Fruit fly (Drosophila melanogaster) whole organism, embryonic: ENCODE measurements around the gene CG13097.

Source experiments
- Abd-B ChIP-seq: fragments of 200-800 bp; sonication (Bioruptor generic); optimal IDR thresholded peaks from 2 replicates; lab custom pipeline; 2018; ENCODE audit warnings: missing biosample characterization, mild to moderate bottlenecking, missing genetic modification characterization, moderate library complexity
- Atf6 ChIP-seq: fragments of 200-800 bp; sonication (Bioruptor generic); IDR thresholded peaks from 2 replicates; pipeline ENCODE4 v1.3.6; 2022; ENCODE audit warnings: missing biosample characterization, missing genetic modification characterization
- Bgb ChIP-seq: fragments of 200-800 bp; sonication (Bioruptor generic); IDR thresholded peaks from 2 replicates; pipeline ENCODE4 v1.3.6; 2022; ENCODE audit warnings: missing biosample characterization, missing genetic modification characterization; ENCODE audit not compliant: partially characterized antibody
- CG10959 ChIP-seq: fragments of 200-800 bp; sonication (Bioruptor generic); IDR thresholded peaks from 2 replicates; pipeline ENCODE4 v1.3.6; 2022; ENCODE audit warnings: missing biosample characterization, missing genetic modification characterization
- CG12155 ChIP-seq: fragments of 200-800 bp; sonication (Bioruptor generic); optimal IDR thresholded peaks from 3 replicates; lab custom pipeline; 2016; ENCODE audit warnings: missing biosample characterization, missing genetic modification characterization
- CG15514 ChIP-seq: fragments of 200-800 bp; sonication (Bioruptor generic); optimal IDR thresholded peaks from 3 replicates; lab custom pipeline; 2017; ENCODE audit warnings: missing biosample characterization, missing genetic modification characterization, mild to moderate bottlenecking, moderate library complexity, missing genetic modification reagents
- CG1603 ChIP-seq: fragments of 200-800 bp; sonication (Bioruptor generic); optimal IDR thresholded peaks from 2 replicates; lab custom pipeline; 2019; ENCODE audit warnings: missing biosample characterization, mild to moderate bottlenecking, missing genetic modification characterization, moderate library complexity
- CG16863 ChIP-seq: fragments of 200-800 bp; sonication (Bioruptor generic); optimal IDR thresholded peaks from 3 replicates; lab custom pipeline; 2016; ENCODE audit warnings: missing biosample characterization, missing genetic modification characterization
- CG17361 ChIP-seq: fragments of 200-800 bp; sonication (Bioruptor generic); IDR thresholded peaks from 3 replicates; pipeline ENCODE4 v1.3.6; 2022; ENCODE audit warnings: missing biosample characterization, missing genetic modification characterization
- CG18476 ChIP-seq: fragments of 200-800 bp; sonication (Bioruptor generic); optimal IDR thresholded peaks from 2 replicates; lab custom pipeline; 2016; ENCODE audit warnings: missing biosample characterization, mild to moderate bottlenecking, missing genetic modification characterization
- CG42726 ChIP-seq: fragments of 200-800 bp; sonication (Bioruptor generic); IDR thresholded peaks from 2 replicates; pipeline ENCODE4 v1.3.6; 2022; ENCODE audit warnings: missing biosample characterization, missing genetic modification characterization; ENCODE audit not compliant: partially characterized antibody
- CG4282 ChIP-seq: fragments of 200-800 bp; sonication (Bioruptor generic); optimal IDR thresholded peaks from 2 replicates; lab custom pipeline; 2016; ENCODE audit warnings: missing biosample characterization, missing genetic modification characterization
- CG7963 ChIP-seq: fragments of 200-800 bp; sonication (Bioruptor generic); IDR thresholded peaks from 3 replicates; pipeline ENCODE4 v1.3.6; 2022; ENCODE audit warnings: missing biosample characterization, missing genetic modification characterization; ENCODE audit not compliant: partially characterized antibody
- CG8290 ChIP-seq, 3 experiments: fragments of 200-800 bp; sonication (Bioruptor generic); optimal IDR thresholded peaks; 2 replicates each; lab custom pipeline; 2016 to 2019; ENCODE audit warnings: missing biosample characterization in 3 of 3, missing genetic modification characterization in 3 of 3, mild to moderate bottlenecking in 2 of 3, moderate library complexity in 1 of 3
- Dfd ChIP-seq, 2 experiments: fragments of >200 bp; optimal IDR thresholded peaks; 2 replicates each; lab custom pipeline; 2017; ENCODE audit warnings: missing biosample characterization in 2 of 2, missing genetic modification characterization in 2 of 2
- ERR ChIP-seq: fragments of 200-800 bp; sonication (Bioruptor generic); optimal IDR thresholded peaks from 2 replicates; lab custom pipeline; 2016; ENCODE audit warnings: missing biosample characterization, missing genetic modification characterization
- Elba2 ChIP-seq: fragments of 200-800 bp; sonication (Bioruptor generic); optimal IDR thresholded peaks from 3 replicates; lab custom pipeline; 2016; ENCODE audit warnings: missing biosample characterization, missing genetic modification characterization
- Kr ChIP-seq: fragments of 200-800 bp; sonication (Bioruptor generic); optimal IDR thresholded peaks from 2 replicates; lab custom pipeline; 2017; ENCODE audit warnings: missing biosample characterization, mild to moderate bottlenecking, missing genetic modification characterization
- MTF-1 ChIP-seq: fragments of 200-800 bp; sonication (Bioruptor generic); optimal IDR thresholded peaks from 2 replicates; lab custom pipeline; 2018; ENCODE audit warnings: missing biosample characterization, mild to moderate bottlenecking, missing genetic modification characterization, borderline replicate concordance
- Mad ChIP-seq: fragments of 200-800 bp; sonication (Bioruptor generic); optimal IDR thresholded peaks from 2 replicates; lab custom pipeline; 2016; ENCODE audit warnings: missing biosample characterization, missing genetic modification characterization
- Med ChIP-seq: fragments of 200-800 bp; sonication (Bioruptor generic); peaks from one replicate; lab custom pipeline; 2016; ENCODE audit warnings: missing biosample characterization, missing genetic modification characterization, mild to moderate bottlenecking, inconsistent platforms, moderate library complexity
- Scr ChIP-seq: fragments of 200-800 bp; sonication (Bioruptor generic); IDR thresholded peaks from 2 replicates; pipeline ENCODE4 v1.3.6; 2022; ENCODE audit warnings: missing biosample characterization, missing genetic modification characterization; ENCODE audit not compliant: partially characterized antibody
- Xrp1 ChIP-seq: fragments of 200-800 bp; sonication (Bioruptor generic); IDR thresholded peaks from 2 replicates; pipeline ENCODE4 v1.3.6; 2022; ENCODE audit warnings: missing biosample characterization, missing genetic modification characterization
- ap ChIP-seq: fragments of 200-800 bp; sonication (Bioruptor generic); IDR thresholded peaks from 2 replicates; pipeline ENCODE4 v1.3.6; 2022; ENCODE audit warnings: missing biosample characterization, missing genetic modification characterization
- bsh ChIP-seq, 2 experiments: fragments of 200-800 bp; sonication (Bioruptor generic); optimal IDR thresholded peaks; 2 replicates each; lab custom pipeline; 2017 to 2018; ENCODE audit warnings: mild to moderate bottlenecking in 2 of 2, missing biosample characterization in 2 of 2, missing genetic modification characterization in 2 of 2, moderate library complexity in 1 of 2
- chm ChIP-seq: fragments of 200-800 bp; sonication (Bioruptor generic); IDR thresholded peaks from 2 replicates; pipeline ENCODE4 v1.3.6; 2022; ENCODE audit warnings: missing biosample characterization, missing genetic modification characterization
- crol ChIP-seq: fragments of 200-800 bp; sonication (Bioruptor generic); IDR thresholded peaks from 2 replicates; pipeline ENCODE4 v1.3.6; 2022; ENCODE audit warnings: missing biosample characterization, missing genetic modification characterization
- dm ChIP-seq: fragments of 200-800 bp; sonication (Bioruptor generic); optimal IDR thresholded peaks from 3 replicates; lab custom pipeline; 2016; ENCODE audit warnings: missing biosample characterization, missing genetic modification characterization
- ewg ChIP-seq: fragments of 200-800 bp; sonication (Bioruptor generic); optimal IDR thresholded peaks from 3 replicates; lab custom pipeline; 2017; ENCODE audit warnings: mild to moderate bottlenecking, missing biosample characterization, missing genetic modification reagents, missing genetic modification characterization
- exex ChIP-seq: fragments of 200-800 bp; sonication (Bioruptor generic); optimal IDR thresholded peaks from 4 replicates; lab custom pipeline; 2018; ENCODE audit warnings: missing biosample characterization, mild to moderate bottlenecking, missing genetic modification characterization, moderate library complexity
- her ChIP-seq: fragments of 200-800 bp; sonication (Bioruptor generic); optimal IDR thresholded peaks from 2 replicates; lab custom pipeline; 2016; ENCODE audit warnings: missing biosample characterization, missing genetic modification characterization
- jing ChIP-seq: fragments of 200-800 bp; sonication (Bioruptor generic); optimal IDR thresholded peaks from 2 replicates; lab custom pipeline; 2018; ENCODE audit warnings: missing biosample characterization, mild to moderate bottlenecking, missing genetic modification characterization
- lab ChIP-seq: fragments of 200-800 bp; sonication (Bioruptor generic); optimal IDR thresholded peaks from 3 replicates; lab custom pipeline; 2017; ENCODE audit warnings: missing biosample characterization, missing genetic modification characterization, mild to moderate bottlenecking, moderate library complexity, missing genetic modification reagents
- mirr ChIP-seq: fragments of 200-800 bp; sonication (Bioruptor generic); optimal IDR thresholded peaks from 3 replicates; lab custom pipeline; 2018; ENCODE audit warnings: missing biosample characterization, mild to moderate bottlenecking, missing genetic modification characterization
- pho ChIP-seq: fragments of 200-800 bp; sonication (Bioruptor generic); optimal IDR thresholded peaks from 2 replicates; lab custom pipeline; 2016; ENCODE audit warnings: missing biosample characterization, missing genetic modification characterization
- pzg ChIP-seq: fragments of 200-800 bp; sonication (Bioruptor generic); optimal IDR thresholded peaks from 3 replicates; lab custom pipeline; 2018; ENCODE audit warnings: missing biosample characterization, mild to moderate bottlenecking, missing genetic modification characterization, moderate library complexity
- sima ChIP-seq: fragments of 200-800 bp; sonication (Bioruptor generic); optimal IDR thresholded peaks from 2 replicates; lab custom pipeline; 2016; ENCODE audit warnings: missing biosample characterization, missing genetic modification characterization
- slp2 ChIP-seq: fragments of 200-800 bp; sonication (Bioruptor generic); optimal IDR thresholded peaks from 2 replicates; lab custom pipeline; 2016; ENCODE audit warnings: missing biosample characterization, missing genetic modification characterization
- wdn ChIP-seq: fragments of 200-800 bp; sonication (Bioruptor generic); IDR thresholded peaks from 2 replicates; pipeline ENCODE4 v1.3.6; 2022; ENCODE audit warnings: missing biosample characterization, missing genetic modification characterization
- zen2 ChIP-seq: fragments of 200-800 bp; sonication (Bioruptor generic); IDR thresholded peaks from 3 replicates; pipeline ENCODE4 v1.3.6; 2022; ENCODE audit warnings: missing biosample characterization, missing genetic modification characterization; ENCODE audit not compliant: partially characterized antibody

The CG13097 gene

dm6 chr2L:8541469-8542233 is 27.0 kb upstream of the CG13097 start, which contains the start of gene Sema1a (continued):
- TF ChIP-seq Scr (GFP tag; lab: Robert Waterston, UW) (peak; percentile 69), ERR (GFP tag; lab: Kevin White, UChicago) (no peak), CG8290 (GFP tag; optimal IDR thresholded peaks at IDR 0.05; lab: Kevin White, UChicago) (peak; percentile 65), CG8290 (tag; optimal IDR thresholded peaks at IDR 0.05; lab: Kevin White, UChicago) (peak; percentile 35 to 89), CG12155 (peak; percentile 48), CG16863 (GFP tag; lab: Kevin White, UChicago) (peak; percentile 61), sima (no peak), Abd-B (GFP tag; lab: Kevin White, UChicago) (peak; percentile 35), Dfd (GFP tag; optimal IDR thresholded peaks at IDR 0.05; lab: Kevin White, UChicago) (no peak), CG15514 (GFP tag; lab: Kevin White, UChicago) (peak; percentile 46), ap (GFP tag; lab: Robert Waterston, UW) (0 out of 2 replicates have a peak, but pooled peaks have one; percentile 40), CG42726 (peak; percentile 95), slp2 (GFP tag; lab: Kevin White, UChicago) (no peak), CG18476 (no peak), Kr (GFP tag; lab: Kevin White, UChicago) (no peak), pzg (GFP tag; lab: Kevin White, UChicago) (peak; percentile 40), Mad (GFP tag; lab: Kevin White, UChicago) (no peak), chm (GFP tag; lab: Robert Waterston, UW) (peak; percentile 73), CG1603 (tag; lab: Kevin White, UChicago) (peak; percentile 63), dm (GFP tag; lab: Kevin White, UChicago) (peak; percentile 14), CG7963 (GFP tag; lab: Robert Waterston, UW) (peak; percentile 90), MTF-1 (peak; percentile 1), CG17361 (GFP tag; lab: Robert Waterston, UW) (peak; percentile 45; the same call in 2 of the 3 replicates), Atf6 (GFP tag; lab: Robert Waterston, UW) (peak; percentile 72), CG4282 (GFP tag; lab: Kevin White, UChicago) (peak; percentile 32), Bgb (GFP tag; lab: Robert Waterston, UW) (peak; percentile 90), zen2 (peak; percentile 86), bsh (GFP tag; optimal IDR thresholded peaks at IDR 0.05; lab: Kevin White, UChicago) (peak in 1 of 2 experiments; percentile 45), crol (GFP tag; lab: Robert Waterston, UW) (no peak), ewg (GFP tag; lab: Kevin White, UChicago) (peak; percentile 70), pho (peak; percentile 79), mirr (GFP tag; lab: Kevin White, UChicago) (peak; percentile 6), wdn (peak; percentile 69; the same call in 1 of the 2 replicates), Med (peak; percentile 90), jing (GFP tag; lab: Kevin White, UChicago) (no peak)

dm6 chr2L:8538449-8539050 is 23.9 kb upstream of the CG13097 start:
- TF ChIP-seq CG10959 (GFP tag; lab: Robert Waterston, UW) (no peak), Elba2 (GFP tag; lab: Kevin White, UChicago) (peak; percentile 73), lab (peak; percentile 44), Xrp1 (GFP tag; lab: Robert Waterston, UW) (0 out of 2 replicates have a peak, but pooled peaks have one; percentile 8), her (GFP tag; lab: Kevin White, UChicago) (no peak), exex (tag; lab: Kevin White, UChicago) (peak; percentile 76)
